Fruit fly (Drosophila melanogaster): ENCODE data around the gene rod.

rod gene

DNA sequence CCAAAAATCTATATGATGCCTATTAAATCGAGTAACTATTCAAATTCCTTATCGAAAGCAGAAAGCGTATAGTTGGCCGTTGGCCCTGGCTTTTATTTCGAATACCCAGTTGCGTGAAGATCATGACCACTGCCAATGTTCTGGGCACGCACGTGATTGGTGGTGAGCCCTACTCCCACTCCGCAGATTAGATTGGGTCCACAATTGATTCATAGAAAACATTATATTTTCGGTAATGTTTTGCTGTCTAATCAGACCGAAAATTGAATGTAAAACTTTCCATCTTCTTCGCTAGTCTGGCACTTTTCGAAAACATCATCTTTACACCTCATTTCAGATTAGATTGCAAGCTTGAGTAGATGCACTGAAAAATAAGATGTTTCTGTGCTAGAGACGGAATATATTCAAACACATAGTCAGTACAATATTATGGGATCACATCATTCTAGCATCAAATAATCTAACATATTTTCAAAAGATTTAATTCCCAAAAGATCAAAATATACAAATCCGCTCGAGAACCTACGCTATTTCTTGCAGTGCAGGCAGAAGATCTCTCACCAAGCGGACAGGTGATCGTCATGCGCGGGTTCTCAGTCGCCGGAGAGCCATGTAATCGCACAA, 11.6 kb downstream of the rod start, which contains the start of gene CG1774 (continued):
- TF ChIP-seq Ada2b (GFP tag; IDR thresholded peaks at IDR 0.05), result peak; percentile 77
- peak in 1 of 2 experiments; percentile 75 for TF ChIP-seq bsh (GFP tag; optimal IDR thresholded peaks at IDR 0.05)
- TF ChIP-seq Gsc (GFP tag; IDR thresholded peaks at IDR 0.05), result peak; percentile 5; the same call in 1 of the 2 replicates
- peak; percentile 74 for TF ChIP-seq sug (tag; optimal IDR thresholded peaks at IDR 0.05)
- peak; percentile 90 for TF ChIP-seq CG3281 (GFP tag; optimal IDR thresholded peaks at IDR 0.05)
- peak; percentile 10 for TF ChIP-seq CG14965 (GFP tag; optimal IDR thresholded peaks at IDR 0.05; ENCODE audit: borderline replicate concordance)
- no peak for TF ChIP-seq TFAM (GFP tag; optimal IDR thresholded peaks at IDR 0.05)
- peak; percentile 47; the same call in 1 of the 3 replicates for TF ChIP-seq so (GFP tag; IDR thresholded peaks at IDR 0.05)
- peak; percentile 66 for TF ChIP-seq fd3F (GFP tag; optimal IDR thresholded peaks at IDR 0.05)
- TF ChIP-seq CG1792 (GFP tag; optimal IDR thresholded peaks at IDR 0.05), result peak; percentile 75
- TF ChIP-seq vfl (GFP tag; optimal IDR thresholded peaks at IDR 0.05), result peak; percentile 69
- peak; percentile 73 for TF ChIP-seq pum (GFP tag; optimal IDR thresholded peaks at IDR 0.05)
- TF ChIP-seq ase (GFP tag; IDR thresholded peaks at IDR 0.05), result peak; percentile 43; the same call in 1 of the 3 replicates
- TF ChIP-seq zfh1 (GFP tag; IDR thresholded peaks at IDR 0.05), result peak; percentile 74
- TF ChIP-seq CG13775 (GFP tag; optimal IDR thresholded peaks at IDR 0.05), result peak; percentile 75
- TF ChIP-seq Ets65A (GFP tag), result peak; percentile 96
- TF ChIP-seq CG4730 (GFP tag; IDR thresholded peaks at IDR 0.05), result peak; percentile 46; the same call in 1 of the 2 replicates
- peak; percentile 63 for TF ChIP-seq slp2 (GFP tag; optimal IDR thresholded peaks at IDR 0.05)
- peak; percentile 55 for TF ChIP-seq repo (GFP tag; optimal IDR thresholded peaks at IDR 0.05)
- TF ChIP-seq CG8290 (GFP tag; optimal IDR thresholded peaks at IDR 0.05), result no peak
- TF ChIP-seq CG8290 (tag; optimal IDR thresholded peaks at IDR 0.05), result peak in 1 of 2 experiments; percentile 94
- TF ChIP-seq CG1602 (GFP tag; optimal IDR thresholded peaks at IDR 0.05), result peak; percentile 47
- TF ChIP-seq slou (GFP tag; optimal IDR thresholded peaks at IDR 0.05), result peak; percentile 33
- TF ChIP-seq Max (GFP tag; optimal IDR thresholded peaks at IDR 0.05), result peak; percentile 68
- TF ChIP-seq MBD-R2 (GFP tag; IDR thresholded peaks at IDR 0.05), result peak; percentile 56; the same call in 1 of the 2 replicates
- TF ChIP-seq grau (tag; optimal IDR thresholded peaks at IDR 0.05), result peak; percentile 85
- peak; percentile 80 for TF ChIP-seq CG13894 (tag; optimal IDR thresholded peaks at IDR 0.05)
- TF ChIP-seq z (GFP tag; IDR thresholded peaks at IDR 0.05), result no peak
- TF ChIP-seq CG15269 (tag; optimal IDR thresholded peaks at IDR 0.05), result peak; percentile 83
- TF ChIP-seq CG11695 (GFP tag; IDR thresholded peaks at IDR 0.05), result peak; percentile 79
- TF ChIP-seq CG8478 (optimal IDR thresholded peaks at IDR 0.05), result no peak
- peak; percentile 79 for TF ChIP-seq NfI (GFP tag; optimal IDR thresholded peaks at IDR 0.05)
- peak; percentile 51 for TF ChIP-seq Vsx1 (GFP tag; optimal IDR thresholded peaks at IDR 0.05)
- peak; percentile 41; the same call in 1 of the 3 replicates for TF ChIP-seq B-H1 (GFP tag; IDR thresholded peaks at IDR 0.05)
- TF ChIP-seq Mes4 (GFP tag; optimal IDR thresholded peaks at IDR 0.05), result peak; percentile 33
- no peak for TF ChIP-seq CG6791 (GFP tag; IDR thresholded peaks at IDR 0.05; ENCODE audit: partially characterized antibody)
- no peak for TF ChIP-seq gt (GFP tag; IDR thresholded peaks at IDR 0.05)
- no peak for TF ChIP-seq Scr (GFP tag; IDR thresholded peaks at IDR 0.05; ENCODE audit: partially characterized antibody)
- TF ChIP-seq CG3847 (GFP tag; IDR thresholded peaks at IDR 0.05), result peak; percentile 69
- peak; percentile 71; the same call in 1 of the 2 replicates for TF ChIP-seq CG32772 (GFP tag; IDR thresholded peaks at IDR 0.05)
- peak; percentile 72 for TF ChIP-seq lbe (GFP tag; optimal IDR thresholded peaks at IDR 0.05)
- peak; percentile 70 for TF ChIP-seq CG15011 (GFP tag; optimal IDR thresholded peaks at IDR 0.05)
- no peak for TF ChIP-seq Sox102F (GFP tag; optimal IDR thresholded peaks at IDR 0.05)
- TF ChIP-seq D (optimal IDR thresholded peaks at IDR 0.05), result no peak
- peak; percentile 4 for TF ChIP-seq D (GFP tag; optimal IDR thresholded peaks at IDR 0.05)
- peak; percentile 18 for TF ChIP-seq CG2116 (GFP tag; optimal IDR thresholded peaks at IDR 0.05)
- peak; percentile 40; the same call in 1 of the 2 replicates for TF ChIP-seq CG8765 (GFP tag; IDR thresholded peaks at IDR 0.05)
- TF ChIP-seq CG6654 (GFP tag; optimal IDR thresholded peaks at IDR 0.05), result no peak
- TF ChIP-seq wdn (GFP tag; IDR thresholded peaks at IDR 0.05), result peak; percentile 65; the same call in 1 of the 2 replicates
- no peak for TF ChIP-seq pfk (GFP tag; optimal IDR thresholded peaks at IDR 0.05)
- peak; percentile 46; the same call in 1 of the 2 replicates for TF ChIP-seq dimm (GFP tag; IDR thresholded peaks at IDR 0.05)

Data from whole organism, embryonic.